Fruit fly (Drosophila melanogaster): ENCODE measurements around the gene Tre1.

The Tre1 gene

dm6 chrX:5677400-5678177 lies 2.2 kb downstream of the Tre1 start:
- TF ChIP-seq Sin3A (optimal IDR thresholded peaks at IDR 0.05): no peak
- TF ChIP-seq psq (optimal IDR thresholded peaks at IDR 0.05): no peak
- no peak for TF ChIP-seq Myc (optimal IDR thresholded peaks at IDR 0.05)
- TF ChIP-seq insv (optimal IDR thresholded peaks at IDR 0.05): no peak
- TF ChIP-seq ttk (optimal IDR thresholded peaks at IDR 0.05): no peak
- TF ChIP-seq h (optimal IDR thresholded peaks at IDR 0.05): no peak

- no peak for TF ChIP-seq ttk (optimal IDR thresholded peaks at IDR 0.05)
- TF ChIP-seq insv (optimal IDR thresholded peaks at IDR 0.05): no peak
- no peak for TF ChIP-seq Myc (optimal IDR thresholded peaks at IDR 0.05)
- TF ChIP-seq h (optimal IDR thresholded peaks at IDR 0.05): no peak
These were observed 2.9 kb downstream of the Tre1 start for dm6 chrX:5676855-5677254.

dm6 chrX:5672243-5673051 lies 7.3 kb downstream of the Tre1 start, which contains the start of gene RpL35:
Gene RpL35, plus strand, starts transcription at chrX:5672401.
- TF ChIP-seq h (optimal IDR thresholded peaks at IDR 0.05) (no peak), psq (optimal IDR thresholded peaks at IDR 0.05) (no peak), ttk (optimal IDR thresholded peaks at IDR 0.05) (no peak), Myc (optimal IDR thresholded peaks at IDR 0.05) (no peak), Sin3A (optimal IDR thresholded peaks at IDR 0.05) (no peak), insv (optimal IDR thresholded peaks at IDR 0.05) (no peak)

- no peak for TF ChIP-seq Myc (optimal IDR thresholded peaks at IDR 0.05)
- TF ChIP-seq psq (optimal IDR thresholded peaks at IDR 0.05): no peak
- TF ChIP-seq ttk (optimal IDR thresholded peaks at IDR 0.05): no peak
- no peak for TF ChIP-seq insv (optimal IDR thresholded peaks at IDR 0.05)
- TF ChIP-seq Sin3A (optimal IDR thresholded peaks at IDR 0.05): no peak
- TF ChIP-seq h (optimal IDR thresholded peaks at IDR 0.05): no peak
These were observed 8.2 kb downstream of the Tre1 start, which contains the start of gene Rab18 for dm6 chrX:5671537-5672029. Gene Rab18, minus strand, starts transcription at chrX:5671812.

dm6 chrX:5665902-5666301 lies 13.9 kb downstream of the Tre1 start, which contains the start of the genes Sirt4 and CG4119:
Gene Sirt4, minus strand, starts transcription at chrX:5665940.
Gene CG4119, plus strand, starts transcription at chrX:5666052.
- no peak for TF ChIP-seq h (optimal IDR thresholded peaks at IDR 0.05)
- no peak for TF ChIP-seq Myc (optimal IDR thresholded peaks at IDR 0.05)
- TF ChIP-seq Sin3A (optimal IDR thresholded peaks at IDR 0.05): no peak
- no peak for TF ChIP-seq psq (optimal IDR thresholded peaks at IDR 0.05)
- TF ChIP-seq ttk (optimal IDR thresholded peaks at IDR 0.05): no peak
- TF ChIP-seq insv (optimal IDR thresholded peaks at IDR 0.05): no peak

dm6 chrX:5664222-5664621 lies 15.6 kb downstream of the Tre1 start:
- no peak for TF ChIP-seq Myc (optimal IDR thresholded peaks at IDR 0.05)
- no peak for TF ChIP-seq ttk (optimal IDR thresholded peaks at IDR 0.05)
- no peak for TF ChIP-seq psq (optimal IDR thresholded peaks at IDR 0.05)
- TF ChIP-seq insv (optimal IDR thresholded peaks at IDR 0.05): no peak
- TF ChIP-seq h (optimal IDR thresholded peaks at IDR 0.05): no peak
- TF ChIP-seq Sin3A (optimal IDR thresholded peaks at IDR 0.05): no peak

dm6 chrX:5662761-5663160 lies 17.0 kb downstream of the Tre1 start, which contains the start of gene OtopLc:
Gene OtopLc, minus strand, starts transcription at chrX:5662861.
- no peak for TF ChIP-seq h (optimal IDR thresholded peaks at IDR 0.05)
- TF ChIP-seq ttk (optimal IDR thresholded peaks at IDR 0.05): no peak
- no peak for TF ChIP-seq psq (optimal IDR thresholded peaks at IDR 0.05)
- no peak for TF ChIP-seq Myc (optimal IDR thresholded peaks at IDR 0.05)
- no peak for TF ChIP-seq Sin3A (optimal IDR thresholded peaks at IDR 0.05)
- no peak for TF ChIP-seq insv (optimal IDR thresholded peaks at IDR 0.05)

- TF ChIP-seq psq (optimal IDR thresholded peaks at IDR 0.05) (no peak), insv (optimal IDR thresholded peaks at IDR 0.05) (no peak), ttk (optimal IDR thresholded peaks at IDR 0.05) (no peak)
These were observed 17.8 kb downstream of the Tre1 start for dm6 chrX:5661971-5662370.

dm6 chrX:5649998-5650397 lies 29.8 kb downstream of the Tre1 start:
- TF ChIP-seq ttk (optimal IDR thresholded peaks at IDR 0.05) (no peak), h (optimal IDR thresholded peaks at IDR 0.05) (no peak), Myc (optimal IDR thresholded peaks at IDR 0.05) (no peak), insv (optimal IDR thresholded peaks at IDR 0.05) (no peak), psq (optimal IDR thresholded peaks at IDR 0.05) (no peak), Sin3A (optimal IDR thresholded peaks at IDR 0.05) (no peak)

dm6 chrX:5649387-5649786 lies 30.4 kb downstream of the Tre1 start:
- TF ChIP-seq Myc (optimal IDR thresholded peaks at IDR 0.05) (no peak), Sin3A (optimal IDR thresholded peaks at IDR 0.05) (no peak), psq (optimal IDR thresholded peaks at IDR 0.05) (no peak), ttk (optimal IDR thresholded peaks at IDR 0.05) (no peak), insv (optimal IDR thresholded peaks at IDR 0.05) (no peak), h (optimal IDR thresholded peaks at IDR 0.05) (no peak)

- TF ChIP-seq insv (optimal IDR thresholded peaks at IDR 0.05) (no peak), h (optimal IDR thresholded peaks at IDR 0.05) (no peak), Myc (optimal IDR thresholded peaks at IDR 0.05) (no peak), psq (optimal IDR thresholded peaks at IDR 0.05) (no peak), Sin3A (optimal IDR thresholded peaks at IDR 0.05) (no peak), ttk (optimal IDR thresholded peaks at IDR 0.05) (no peak)
These were observed 31.3 kb downstream of the Tre1 start, which contains the start of gene OtopLa for dm6 chrX:5648437-5648959. Gene OtopLa, minus strand, starts transcription at chrX:5648487.

dm6 chrX:5646228-5646627 lies 33.5 kb downstream of the Tre1 start:
- no peak for TF ChIP-seq h (optimal IDR thresholded peaks at IDR 0.05)
- no peak for TF ChIP-seq Myc (optimal IDR thresholded peaks at IDR 0.05)
- no peak for TF ChIP-seq ttk (optimal IDR thresholded peaks at IDR 0.05)
- TF ChIP-seq Sin3A (optimal IDR thresholded peaks at IDR 0.05): no peak
- TF ChIP-seq insv (optimal IDR thresholded peaks at IDR 0.05): no peak
- TF ChIP-seq psq (optimal IDR thresholded peaks at IDR 0.05): no peak

Measured in Kc167 (cell line).